Worm (Caenorhabditis elegans) whole organism, young adult: Measurements from ENCODE around the gene T10B9.9.

ENCODE experiments used
- B0035.1 ChIP-seq: sonication (generic microtip); optimal IDR thresholded peaks from 2 replicates; lab custom pipeline; 2016; ENCODE audit warnings: missing genetic modification characterization, mild to moderate bottlenecking, missing compliant biosample characterization, missing genotype, missing genetic modification reagents
- F23B12.7 ChIP-seq: sonication (generic microtip); optimal IDR thresholded peaks from 2 replicates; lab custom pipeline; 2017; ENCODE audit warnings: missing genetic modification characterization, mild to moderate bottlenecking, missing compliant biosample characterization, antibody characterized with exemption, moderate library complexity; ENCODE audit not compliant: insufficient read depth
- Y53G8AR.9 ChIP-seq: fragments of 200-800 bp; sonication (Bioruptor generic); conservative IDR thresholded peaks from 2 replicates; pipeline ENCODE4 v1.3.6; 2022; ENCODE audit warnings: missing genetic modification reagents, missing genetic modification characterization, missing compliant biosample characterization
- Y95B8A.8 ChIP-seq: fragments of 200-800 bp; sonication (Bioruptor generic); IDR thresholded peaks from 2 replicates; pipeline ENCODE4 v1.3.6; 2022; ENCODE audit warnings: missing genetic modification reagents, missing genetic modification characterization, missing compliant biosample characterization
- ama-1 ChIP-seq, 3 experiments: fragments of 150-350 bp in 1 of 3; sonication (generic microtip) in 2 of 3; optimal IDR thresholded peaks; 2 replicates each; lab custom pipeline; 2014 to 2018; ENCODE audit warnings: missing biosample characterization in 2 of 3, missing genetic modification characterization in 2 of 3, missing genetic modification reagents in 2 of 3
- aptf-3 ChIP-seq: fragments of 200-800 bp; sonication (Bioruptor generic); IDR thresholded peaks from 2 replicates; pipeline ENCODE4 v1.3.6; 2022; ENCODE audit warnings: missing genetic modification characterization, missing compliant biosample characterization
- bed-1 ChIP-seq: fragments of 200-800 bp; sonication (Bioruptor generic); IDR thresholded peaks from 2 replicates; pipeline ENCODE4 v1.3.6; 2022; ENCODE audit warnings: missing genetic modification reagents, missing genetic modification characterization, missing compliant biosample characterization
- ccch-3 ChIP-seq: fragments of 200-800 bp; sonication (Bioruptor generic); optimal IDR thresholded peaks from 2 replicates; lab custom pipeline; 2018; ENCODE audit warnings: mild to moderate bottlenecking, missing genetic modification characterization, missing compliant biosample characterization
- cebp-1 ChIP-seq, 2 experiments: fragments of 200-800 bp in 1 of 2; sonication (Bioruptor generic) in 1 of 2; sonication (generic microtip) in 1 of 2; IDR thresholded peaks in 1 of 2; optimal IDR thresholded peaks in 1 of 2; 2 replicates each; pipeline versions ENCODE4 v1.3.6 to Lab custom; 2017 to 2022; ENCODE audit warnings: missing compliant biosample characterization in 2 of 2, missing genetic modification characterization in 2 of 2, mild to moderate bottlenecking in 1 of 2, missing genetic modification reagents in 1 of 2, moderate library complexity in 1 of 2
- egl-18 ChIP-seq: fragments of 200-800 bp; sonication (Bioruptor generic); IDR thresholded peaks from 2 replicates; pipeline ENCODE4 v1.3.6; 2022; ENCODE audit warnings: missing genetic modification reagents, missing genetic modification characterization, missing compliant biosample characterization
- egrh-3 ChIP-seq: fragments of 200-800 bp; sonication (Bioruptor generic); IDR thresholded peaks from 2 replicates; pipeline ENCODE4 v1.3.6; 2022; ENCODE audit warnings: missing genetic modification reagents, missing genetic modification characterization, missing compliant biosample characterization
- gei-17 ChIP-seq: fragments of 200-800 bp; sonication (Bioruptor generic); optimal IDR thresholded peaks from 2 replicates; lab custom pipeline; 2018; ENCODE audit warnings: mild to moderate bottlenecking, missing genetic modification characterization, missing compliant biosample characterization
- hlh-12 ChIP-seq: sonication (generic microtip); optimal IDR thresholded peaks from 2 replicates; lab custom pipeline; 2016; ENCODE audit warnings: missing genetic modification characterization, missing compliant biosample characterization
- let-607 ChIP-seq, 2 experiments: fragments of 200-800 bp in 1 of 2; sonication (Bioruptor generic) in 1 of 2; sonication (generic microtip) in 1 of 2; optimal IDR thresholded peaks; 2 replicates each; lab custom pipeline; 2016 to 2018; ENCODE audit warnings: mild to moderate bottlenecking in 2 of 2, missing compliant biosample characterization in 2 of 2, missing genetic modification characterization in 2 of 2, moderate library complexity in 2 of 2, missing genotype in 1 of 2
- lin-26 ChIP-seq: fragments of 200-800 bp; sonication (Bioruptor generic); IDR thresholded peaks from 2 replicates; pipeline ENCODE4 v1.3.6; 2022; ENCODE audit warnings: missing genetic modification reagents, missing genetic modification characterization, missing compliant biosample characterization
- lin-54 ChIP-seq: fragments of 200-800 bp; sonication (Bioruptor generic); optimal IDR thresholded peaks from 2 replicates; lab custom pipeline; 2018; ENCODE audit warnings: mild to moderate bottlenecking, missing genetic modification characterization, missing compliant biosample characterization
- lsy-27 ChIP-seq: sonication (generic microtip); optimal IDR thresholded peaks from 2 replicates; lab custom pipeline; 2017; ENCODE audit warnings: missing genetic modification characterization, mild to moderate bottlenecking, missing compliant biosample characterization, antibody characterized with exemption, missing genotype, borderline replicate concordance; ENCODE audit not compliant: insufficient read depth
- madf-10 ChIP-seq: sonication (generic microtip); optimal IDR thresholded peaks from 2 replicates; lab custom pipeline; 2016; ENCODE audit warnings: mild to moderate bottlenecking, missing genetic modification characterization, missing compliant biosample characterization
- madf-3 ChIP-seq: fragments of 200-800 bp; sonication (Bioruptor generic); IDR thresholded peaks from 2 replicates; pipeline ENCODE4 v1.3.6; 2022; ENCODE audit warnings: missing genetic modification reagents, missing genetic modification characterization, missing compliant biosample characterization
- madf-6 ChIP-seq: fragments of 200-800 bp; sonication (Bioruptor generic); IDR thresholded peaks from 2 replicates; pipeline ENCODE4 v1.3.6; 2022; ENCODE audit warnings: missing genetic modification reagents, missing genetic modification characterization, missing compliant biosample characterization
- nhr-179 ChIP-seq: sonication (generic microtip); optimal IDR thresholded peaks from 2 replicates; lab custom pipeline; 2016; ENCODE audit warnings: mild to moderate bottlenecking, missing genetic modification characterization, missing compliant biosample characterization
- nhr-80 ChIP-seq: sonication (generic microtip); optimal IDR thresholded peaks from 2 replicates; lab custom pipeline; 2016; ENCODE audit warnings: missing genetic modification characterization, missing compliant biosample characterization
- nhr-90 ChIP-seq: sonication (generic microtip); optimal IDR thresholded peaks from 2 replicates; lab custom pipeline; 2016; ENCODE audit warnings: missing genotype, mild to moderate bottlenecking, missing genetic modification characterization, missing compliant biosample characterization
- rpc-1 ChIP-seq, 2 experiments: fragments of 150-350 bp in 1 of 2; sonication (generic microtip) in 1 of 2; optimal IDR thresholded peaks; 2 replicates each; lab custom pipeline; 2014 to 2018; ENCODE audit warnings: missing biosample characterization in 1 of 2, missing genetic modification characterization in 1 of 2, missing genetic modification reagents in 1 of 2, missing genotype in 1 of 2
- sdz-38 ChIP-seq: sonication (generic microtip); optimal IDR thresholded peaks from 2 replicates; lab custom pipeline; 2016; ENCODE audit warnings: missing genotype, missing genetic modification characterization, missing compliant biosample characterization
- snpc-4 ChIP-seq, 5 experiments: fragments of 150-350 bp in 1 of 5; sonication (generic microtip) in 4 of 5; optimal IDR thresholded peaks; 2 replicates each; lab custom pipeline; 2014 to 2018; ENCODE audit warnings: missing genetic modification characterization in 5 of 5, missing biosample characterization in 3 of 5, antibody characterized with exemption in 2 of 5, mild to moderate bottlenecking in 2 of 5, missing compliant biosample characterization in 2 of 5, missing genotype in 2 of 5, moderate library complexity in 2 of 5, missing genetic modification reagents in 1 of 5
- tlf-1 ChIP-seq: fragments of 200-800 bp; sonication (Bioruptor generic); optimal IDR thresholded peaks from 2 replicates; lab custom pipeline; 2018; ENCODE audit warnings: mild to moderate bottlenecking, missing genetic modification characterization, missing compliant biosample characterization
- zim-3 ChIP-seq: sonication (generic microtip); optimal IDR thresholded peaks from 2 replicates; lab custom pipeline; 2017; ENCODE audit warnings: mild to moderate bottlenecking, missing genetic modification characterization, moderate library complexity, missing compliant biosample characterization
- ztf-3 ChIP-seq: fragments of 200-800 bp; sonication (Bioruptor generic); optimal IDR thresholded peaks from 2 replicates; lab custom pipeline; 2018; ENCODE audit warnings: mild to moderate bottlenecking, missing genetic modification characterization, missing compliant biosample characterization

T10B9.9 gene

ce11 chrII:9775790-9776189 lies at the start of gene T10B9.9:
TSS of gene T10B9.9 (minus strand) at chrII:9775890.
- no peak for TF ChIP-seq snpc-4 (GFP tag; optimal IDR thresholded peaks at IDR 0.05; lab: Kevin White, UChicago)
- TF ChIP-seq snpc-4 (tag; optimal IDR thresholded peaks at IDR 0.05; lab: Kevin White, UChicago) = no peak
- no peak for TF ChIP-seq madf-3 (GFP tag; lab: Robert Waterston, UW)
- no peak for TF ChIP-seq lsy-27 (tag; lab: Kevin White, UChicago)
- TF ChIP-seq zim-3 (tag; lab: Kevin White, UChicago) = no peak
- TF ChIP-seq lin-54 (GFP tag; lab: Kevin White, UChicago) = no peak
- TF ChIP-seq egrh-3 (GFP tag; lab: Robert Waterston, UW) = no peak
- TF ChIP-seq bed-1 (GFP tag; lab: Robert Waterston, UW) = no peak
- no peak for TF ChIP-seq nhr-179 (tag; lab: Kevin White, UChicago)

DNA sequence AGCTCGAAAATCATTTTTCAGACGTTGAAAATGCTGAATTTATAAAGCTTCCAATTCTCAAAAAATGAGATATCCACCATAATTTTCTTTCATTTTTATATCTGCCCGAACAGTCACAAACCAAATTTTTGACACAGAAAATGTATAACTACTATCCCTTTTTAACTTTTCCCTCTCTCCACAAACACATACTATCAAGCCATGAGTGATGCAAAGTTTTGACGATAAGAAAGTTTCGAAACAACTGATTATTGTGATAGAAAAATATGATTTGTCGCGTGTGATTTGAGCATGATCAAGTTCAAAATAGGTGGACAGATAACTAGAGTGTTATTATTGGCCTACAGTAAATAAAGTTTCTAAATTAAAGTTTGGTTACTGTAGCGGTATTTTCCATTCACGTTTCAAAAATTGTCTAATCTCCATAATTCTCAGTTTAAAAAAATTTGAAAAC lies 31.9 kb upstream of the T10B9.9 start, which contains the start of gene cyp-13A8:
Gene cyp-13A8, minus strand, starts transcription at position 51 of the 454 bp plus-strand sequence.
- no peak for TF ChIP-seq Y95B8A.8 (GFP tag; lab: Robert Waterston, UW)
- TF ChIP-seq cebp-1 (GFP tag; IDR thresholded peaks at IDR 0.05; lab: Robert Waterston, UW) = no peak
- TF ChIP-seq cebp-1 (tag; optimal IDR thresholded peaks at IDR 0.05; lab: Kevin White, UChicago) = peak; percentile 60
- peak; percentile 77 for TF ChIP-seq nhr-80 (tag; lab: Kevin White, UChicago)

- TF ChIP-seq hlh-12 (no peak), aptf-3 (GFP tag; lab: Robert Waterston, UW) (no peak), ztf-3 (GFP tag; lab: Kevin White, UChicago) (no peak), sdz-38 (no peak), nhr-90 (no peak), ama-1 (optimal IDR thresholded peaks at IDR 0.05; lab: Kevin White, UChicago) (no peak), ama-1 (GFP tag; optimal IDR thresholded peaks at IDR 0.05; lab: Kevin White, UChicago) (no peak), gei-17 (GFP tag; lab: Kevin White, UChicago) (no peak), egl-18 (GFP tag; lab: Robert Waterston, UW) (no peak), madf-10 (no peak), madf-6 (GFP tag; lab: Robert Waterston, UW) (no peak), lin-26 (GFP tag; lab: Robert Waterston, UW) (no peak), nhr-80 (tag; lab: Kevin White, UChicago) (no peak)
- TF ChIP-seq, all 124 proteins: peak for 0
Observed at ce11 chrII:9803320-9803719, 27.6 kb upstream of the T10B9.9 start, which contains the start of gene cyp-13A7. TSS of gene cyp-13A7 (plus strand) at chrII:9803620.

ce11 chrII:9802642-9803041 lies 27.0 kb upstream of the T10B9.9 start, which contains the start of gene cyp-13A6:
TSS of gene cyp-13A6 (minus strand) at chrII:9802821.
- TF ChIP-seq let-607 (tag; optimal IDR thresholded peaks at IDR 0.05; lab: Kevin White, UChicago) = no peak
- TF ChIP-seq lin-26 (GFP tag; lab: Robert Waterston, UW) = no peak
- TF ChIP-seq rpc-1 (optimal IDR thresholded peaks at IDR 0.05; lab: Kevin White, UChicago) = no peak
- no peak for TF ChIP-seq rpc-1 (tag; optimal IDR thresholded peaks at IDR 0.05; lab: Kevin White, UChicago)
- TF ChIP-seq snpc-4 (GFP tag; optimal IDR thresholded peaks at IDR 0.05; lab: Kevin White, UChicago) = no peak
- TF ChIP-seq snpc-4 (tag; optimal IDR thresholded peaks at IDR 0.05; lab: Kevin White, UChicago) = no peak
- TF ChIP-seq Y53G8AR.9 (GFP tag; lab: Robert Waterston, UW) = no peak
- peak; percentile 43 for TF ChIP-seq nhr-80 (tag; lab: Kevin White, UChicago)
- no peak for TF ChIP-seq tlf-1 (GFP tag; lab: Kevin White, UChicago)
- TF ChIP-seq, all 124 proteins: peak for 1

ce11 chrII:9800251-9800650 lies 24.6 kb upstream of the T10B9.9 start, which contains the start of gene cyp-13A5:
TSS of gene cyp-13A5 (minus strand) at chrII:9800362.
- TF ChIP-seq ccch-3 (no peak), B0035.1 (tag; lab: Kevin White, UChicago) (no peak), rpc-1 (optimal IDR thresholded peaks at IDR 0.05; lab: Kevin White, UChicago) (no peak), rpc-1 (tag; optimal IDR thresholded peaks at IDR 0.05; lab: Kevin White, UChicago) (no peak), cebp-1 (GFP tag; IDR thresholded peaks at IDR 0.05; lab: Robert Waterston, UW) (no peak), cebp-1 (tag; optimal IDR thresholded peaks at IDR 0.05; lab: Kevin White, UChicago) (peak; percentile 19), nhr-80 (tag; lab: Kevin White, UChicago) (peak; percentile 85), F23B12.7 (no peak)
